Fruit fly (Drosophila melanogaster) S2 (cell line): ENCODE results near the gene CG14321.

Experiments used
- CG8478 ChIP-seq: fragments of >200 bp; optimal IDR thresholded peaks from 2 replicates; lab custom pipeline; 2018
- CTCF ChIP-seq, 2 experiments: fragments of >200 bp; optimal IDR thresholded peaks; 2 replicates each; lab custom pipeline; 2018

dm6 chr3R:17708778-17709476 lies 24.5 kb upstream of the CG14321 start:
- TF ChIP-seq CG8478 (lab: Kevin White, UChicago): no peak
- TF ChIP-seq CTCF (optimal IDR thresholded peaks at IDR 0.05; lab: Kevin White, UChicago): no peak
